Worm (Caenorhabditis elegans) whole organism, L4 larva: Measurements from ENCODE around the gene rin-1.

Experiments
- F26F4.8 ChIP-seq: fragments of 200-800 bp; sonication (Bioruptor generic); conservative IDR thresholded peaks from 2 replicates; pipeline ENCODE4 v1.3.6; 2022; ENCODE audit warnings: missing genetic modification characterization, missing compliant biosample characterization
- Y105C5A.15 ChIP-seq: fragments of 200-800 bp; sonication (Bioruptor generic); IDR thresholded peaks from 2 replicates; pipeline ENCODE4 v1.3.6; 2022; ENCODE audit warnings: missing genetic modification characterization, missing compliant biosample characterization
- ZK337.2 ChIP-seq: fragments of 200-800 bp; sonication (Bioruptor generic); IDR thresholded peaks from 2 replicates; pipeline ENCODE4 v1.3.6; 2022; ENCODE audit warnings: missing genetic modification reagents, missing genetic modification characterization, missing compliant biosample characterization
- arid-1 ChIP-seq: fragments of 200-800 bp; sonication (Bioruptor generic); conservative IDR thresholded peaks from 2 replicates; pipeline ENCODE4 v1.3.6; 2022; ENCODE audit warnings: missing genetic modification reagents, missing genetic modification characterization, missing compliant biosample characterization
- ceh-44 ChIP-seq: fragments of 200-800 bp; sonication (Bioruptor generic); IDR thresholded peaks from 2 replicates; pipeline ENCODE4 v1.3.6; 2022; ENCODE audit warnings: missing genetic modification reagents, missing genetic modification characterization, missing compliant biosample characterization
- ceh-82 ChIP-seq: sonication (generic microtip); optimal IDR thresholded peaks from 2 replicates; lab custom pipeline; 2017; ENCODE audit warnings: missing biosample characterization, missing genetic modification characterization
- ces-1 ChIP-seq: fragments of 150-350 bp; sonication (generic microtip); optimal IDR thresholded peaks from 4 replicates; lab custom pipeline; 2014; ENCODE audit warnings: missing biosample characterization, missing genetic modification reagents, missing genetic modification characterization
- dmd-8 ChIP-seq: fragments of 200-800 bp; sonication (Bioruptor generic); IDR thresholded peaks from 2 replicates; pipeline ENCODE4 v1.3.6; 2022; ENCODE audit warnings: missing genetic modification characterization, missing compliant biosample characterization
- dpl-1 ChIP-seq: fragments of 150-350 bp; optimal IDR thresholded peaks from 2 replicates; lab custom pipeline; 2014; ENCODE audit warnings: missing biosample characterization, missing genetic modification reagents, missing genetic modification characterization
- duxl-1 ChIP-seq: sonication (generic microtip); optimal IDR thresholded peaks from 2 replicates; lab custom pipeline; 2016; ENCODE audit warnings: mild to moderate bottlenecking, missing genetic modification characterization, moderate library complexity, missing compliant biosample characterization; ENCODE audit not compliant: poor library complexity
- hif-1 ChIP-seq, 2 experiments: sonication (generic microtip); optimal IDR thresholded peaks; 2 replicates each; lab custom pipeline; 2016 to 2017; ENCODE audit warnings: missing compliant biosample characterization in 2 of 2, missing genetic modification characterization in 2 of 2, missing genetic modification reagents in 2 of 2, missing genotype in 2 of 2, mild to moderate bottlenecking in 1 of 2
- hlh-30 ChIP-seq: sonication (generic microtip); optimal IDR thresholded peaks from 2 replicates; lab custom pipeline; 2017; ENCODE audit warnings: antibody characterized with exemption, mild to moderate bottlenecking, missing genetic modification characterization, missing compliant biosample characterization; ENCODE audit not compliant: insufficient read depth
- hmg-1.1 ChIP-seq: fragments of 200-800 bp; sonication (Bioruptor generic); IDR thresholded peaks from 2 replicates; pipeline ENCODE4 v1.3.6; 2022; ENCODE audit warnings: missing genetic modification reagents, missing genetic modification characterization, missing compliant biosample characterization
- lin-1 ChIP-seq: fragments of 200-800 bp; sonication (Bioruptor generic); IDR thresholded peaks from 2 replicates; pipeline ENCODE4 v1.3.6; 2022; ENCODE audit warnings: missing genetic modification reagents, missing genetic modification characterization, missing compliant biosample characterization
- lin-15B ChIP-seq: fragments of 150-350 bp; sonication (generic microtip); optimal IDR thresholded peaks from 3 replicates; lab custom pipeline; 2014; ENCODE audit warnings: missing biosample characterization, missing genetic modification characterization
- lin-38 ChIP-seq: fragments of 200-800 bp; sonication (Bioruptor generic); IDR thresholded peaks from 2 replicates; pipeline ENCODE4 v1.3.6; 2022; ENCODE audit warnings: missing genetic modification reagents, missing genetic modification characterization, missing compliant biosample characterization
- madf-5 ChIP-seq, 2 experiments: fragments of 200-800 bp; sonication (Bioruptor generic); IDR thresholded peaks; 2 replicates each; pipeline ENCODE4 v1.3.6; 2022; ENCODE audit warnings: missing compliant biosample characterization in 2 of 2, missing genetic modification characterization in 2 of 2
- mdt-29 ChIP-seq: fragments of 200-800 bp; sonication (Bioruptor generic); IDR thresholded peaks from 2 replicates; pipeline ENCODE4 v1.3.6; 2022; ENCODE audit warnings: missing genetic modification reagents, missing genetic modification characterization, missing compliant biosample characterization
- mes-2 ChIP-seq: sonication (generic microtip); optimal IDR thresholded peaks from 2 replicates; lab custom pipeline; 2016; ENCODE audit warnings: missing genotype, mild to moderate bottlenecking, missing genetic modification characterization, missing compliant biosample characterization; ENCODE audit not compliant: poor library complexity, severe bottlenecking
- mxl-2 ChIP-seq: fragments of 200-800 bp; sonication (Bioruptor generic); conservative IDR thresholded peaks from 2 replicates; pipeline ENCODE4 v1.3.6; 2022; ENCODE audit warnings: missing genetic modification reagents, missing genetic modification characterization, missing compliant biosample characterization
- nhr-102 ChIP-seq: sonication (generic microtip); optimal IDR thresholded peaks from 2 replicates; lab custom pipeline; 2016; ENCODE audit warnings: mild to moderate bottlenecking, missing genetic modification characterization, moderate library complexity, missing compliant biosample characterization
- nhr-42 ChIP-seq: fragments of 200-800 bp; sonication (Bioruptor generic); IDR thresholded peaks from 2 replicates; pipeline ENCODE4 v1.3.6; 2022; ENCODE audit warnings: missing genetic modification characterization, missing compliant biosample characterization
- nhr-48 ChIP-seq: sonication (generic microtip); optimal IDR thresholded peaks from 2 replicates; lab custom pipeline; 2016; ENCODE audit warnings: mild to moderate bottlenecking, missing genetic modification characterization, missing compliant biosample characterization
- php-3 ChIP-seq: fragments of 200-800 bp; sonication (Bioruptor generic); IDR thresholded peaks from 2 replicates; pipeline ENCODE4 v1.3.6; 2022; ENCODE audit warnings: missing genetic modification reagents, missing genetic modification characterization, missing compliant biosample characterization
- sdz-12 ChIP-seq: fragments of 200-800 bp; sonication (Bioruptor generic); optimal IDR thresholded peaks from 2 replicates; lab custom pipeline; 2018; ENCODE audit warnings: mild to moderate bottlenecking, missing genetic modification characterization, missing compliant biosample characterization
- set-16 ChIP-seq: fragments of 200-800 bp; sonication (Bioruptor generic); IDR thresholded peaks from 2 replicates; pipeline ENCODE4 v1.3.6; 2022; ENCODE audit warnings: missing genetic modification reagents, missing genetic modification characterization, missing compliant biosample characterization
- snpc-1.2 ChIP-seq: fragments of 200-800 bp; sonication (Bioruptor generic); IDR thresholded peaks from 2 replicates; pipeline ENCODE4 v1.3.6; 2022; ENCODE audit warnings: missing genetic modification reagents, missing genetic modification characterization, missing compliant biosample characterization
- snpc-4 ChIP-seq: fragments of 150-350 bp; optimal IDR thresholded peaks from 2 replicates; lab custom pipeline; 2014; ENCODE audit warnings: missing biosample characterization, missing genetic modification characterization
- ztf-7 ChIP-seq: fragments of 150-350 bp; optimal IDR thresholded peaks from 2 replicates; lab custom pipeline; 2014; ENCODE audit warnings: missing biosample characterization, missing genetic modification characterization

rin-1 gene

DNA sequence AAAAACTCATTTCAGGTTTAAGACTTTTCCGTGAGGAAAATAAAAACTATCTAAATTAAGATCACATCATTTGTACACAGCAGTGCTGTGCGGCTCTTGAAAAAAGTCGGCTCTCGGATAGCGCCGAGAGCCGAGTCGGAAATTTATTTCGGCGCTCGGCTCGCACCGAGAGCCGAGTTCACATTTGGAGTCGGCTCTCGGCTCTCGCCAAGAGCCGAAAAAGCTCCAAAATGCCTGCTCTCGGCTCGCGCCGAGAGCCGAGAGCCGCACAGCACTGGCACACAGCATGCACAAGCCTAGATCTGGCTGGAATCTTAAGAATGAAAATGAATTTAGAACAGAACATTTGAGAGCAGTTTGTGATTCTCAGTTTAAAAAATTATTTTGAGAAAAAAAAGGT lies 68.4 kb downstream of the rin-1 start:
- TF ChIP-seq nhr-102 (tag; lab: Kevin White, UChicago) (no peak), set-16 (GFP tag; lab: Robert Waterston, UW) (peak; percentile 89), lin-1 (GFP tag; lab: Robert Waterston, UW) (no peak), duxl-1 (tag; lab: Kevin White, UChicago) (no peak), sdz-12 (GFP tag; lab: Kevin White, UChicago) (no peak), dmd-8 (GFP tag; lab: Robert Waterston, UW) (no peak), php-3 (GFP tag; lab: Robert Waterston, UW) (no peak)

DNA sequence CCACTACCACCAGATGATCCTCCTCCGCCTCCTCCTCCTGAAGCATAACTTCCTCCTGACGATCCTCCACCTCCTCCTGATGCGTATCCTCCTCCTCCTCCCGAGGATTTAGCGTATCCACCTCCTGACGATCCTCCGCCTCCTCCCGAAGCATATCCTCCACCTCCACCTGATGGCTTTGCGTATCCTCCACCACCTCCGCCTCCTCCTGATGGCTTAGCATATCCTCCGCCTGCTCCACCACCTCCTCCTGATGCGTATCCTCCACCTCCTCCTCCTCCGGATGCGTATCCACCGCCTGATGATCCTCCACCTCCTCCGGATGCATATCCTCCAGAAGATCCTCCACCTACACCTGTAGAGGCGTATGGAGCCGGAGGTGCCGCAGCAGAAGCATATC lies 70.6 kb downstream of the rin-1 start:
- TF ChIP-seq ceh-82 (tag; lab: Kevin White, UChicago) = no peak
- peak; percentile 87 for TF ChIP-seq set-16 (GFP tag; lab: Robert Waterston, UW)

DNA sequence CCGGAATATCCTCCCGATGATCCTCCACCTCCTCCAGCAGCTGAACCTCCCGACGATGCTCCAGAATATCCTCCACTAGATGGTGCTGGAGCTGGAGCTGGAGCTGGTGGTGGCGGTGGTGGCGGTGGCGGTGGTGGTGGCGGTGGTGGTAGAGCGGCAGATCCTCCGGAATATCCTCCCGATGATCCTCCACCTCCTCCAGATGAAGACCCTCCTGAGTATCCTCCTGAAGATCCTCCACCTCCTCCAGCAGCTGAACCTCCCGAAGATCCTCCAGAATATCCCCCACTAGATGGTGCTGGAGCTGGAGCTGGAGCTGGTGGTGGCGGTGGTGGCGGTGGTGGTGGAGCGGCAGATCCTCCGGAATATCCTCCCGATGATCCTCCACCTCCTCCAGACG lies 72.0 kb downstream of the rin-1 start:
- peak; percentile 92 for TF ChIP-seq set-16 (GFP tag; lab: Robert Waterston, UW)

DNA sequence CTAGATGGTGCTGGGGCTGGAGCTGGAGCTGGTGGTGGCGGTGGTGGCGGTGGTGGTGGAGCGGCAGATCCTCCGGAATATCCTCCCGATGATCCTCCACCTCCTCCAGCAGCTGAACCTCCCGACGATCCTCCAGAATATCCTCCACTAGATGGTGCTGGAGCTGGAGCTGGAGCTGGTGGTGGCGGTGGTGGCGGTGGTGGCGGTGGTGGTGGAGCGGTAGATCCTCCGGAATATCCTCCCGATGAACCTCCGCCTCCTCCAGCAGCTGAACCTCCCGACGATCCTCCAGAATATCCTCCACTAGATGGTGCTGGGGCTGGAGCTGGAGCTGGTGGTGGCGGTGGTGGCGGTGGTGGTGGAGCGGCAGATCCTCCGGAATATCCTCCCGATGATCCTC lies 72.5 kb downstream of the rin-1 start:
- peak; percentile 70 for TF ChIP-seq set-16 (GFP tag; lab: Robert Waterston, UW)

DNA sequence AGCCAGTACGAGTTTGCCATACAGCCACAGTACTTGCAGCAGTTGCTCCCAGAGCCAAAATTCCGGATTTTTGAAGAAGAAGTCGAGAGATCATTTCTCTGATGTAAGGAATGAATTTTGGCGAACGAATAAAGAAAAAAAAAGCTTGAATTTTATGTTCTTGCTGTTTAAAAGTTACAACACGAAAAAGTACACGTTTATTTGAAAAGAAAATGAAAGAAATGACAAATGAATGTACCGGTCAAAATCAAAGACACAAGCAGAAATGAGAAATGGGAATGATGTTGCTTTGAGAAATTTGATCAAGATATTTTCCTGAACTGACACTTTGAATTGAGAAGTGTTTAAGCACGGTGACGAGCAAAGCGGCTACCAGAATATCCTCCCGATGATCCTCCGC lies 74.2 kb downstream of the rin-1 start, which contains the start of gene Y50E8A.6:
Gene Y50E8A.6, minus strand, starts transcription at position 101 of the 400 bp plus-strand sequence.
- TF ChIP-seq nhr-42 = no peak
- TF ChIP-seq hmg-1.1 = no peak
- no peak for TF ChIP-seq snpc-1.2
- TF ChIP-seq hlh-30 = no peak
- TF ChIP-seq lin-38 (GFP tag; lab: Robert Waterston, UW) = no peak
- no peak for TF ChIP-seq ces-1 (GFP tag; lab: Kevin White, UChicago)
- TF ChIP-seq ztf-7 (tag; lab: Kevin White, UChicago) = no peak
- no peak for TF ChIP-seq lin-15B (tag; lab: Kevin White, UChicago)
- no peak for TF ChIP-seq nhr-48 (tag; lab: Kevin White, UChicago)
- no peak for TF ChIP-seq dpl-1 (GFP tag; lab: Kevin White, UChicago)
- TF ChIP-seq madf-5 (GFP tag; IDR thresholded peaks at IDR 0.05; lab: Robert Waterston, UW) = no peak
- TF ChIP-seq mdt-29 (GFP tag; lab: Robert Waterston, UW) = no peak
- TF ChIP-seq arid-1 (GFP tag; lab: Robert Waterston, UW) = no peak
- TF ChIP-seq snpc-4 (tag; lab: Kevin White, UChicago) = no peak
- no peak for TF ChIP-seq ZK337.2 (GFP tag; lab: Robert Waterston, UW)
- no peak for TF ChIP-seq mxl-2
- no peak for TF ChIP-seq Y105C5A.15 (GFP tag; lab: Robert Waterston, UW)
- TF ChIP-seq hif-1 (tag; optimal IDR thresholded peaks at IDR 0.05; lab: Kevin White, UChicago) = no peak
- no peak for TF ChIP-seq F26F4.8 (GFP tag; lab: Robert Waterston, UW)
- no peak for TF ChIP-seq ceh-44 (GFP tag; lab: Robert Waterston, UW)

DNA sequence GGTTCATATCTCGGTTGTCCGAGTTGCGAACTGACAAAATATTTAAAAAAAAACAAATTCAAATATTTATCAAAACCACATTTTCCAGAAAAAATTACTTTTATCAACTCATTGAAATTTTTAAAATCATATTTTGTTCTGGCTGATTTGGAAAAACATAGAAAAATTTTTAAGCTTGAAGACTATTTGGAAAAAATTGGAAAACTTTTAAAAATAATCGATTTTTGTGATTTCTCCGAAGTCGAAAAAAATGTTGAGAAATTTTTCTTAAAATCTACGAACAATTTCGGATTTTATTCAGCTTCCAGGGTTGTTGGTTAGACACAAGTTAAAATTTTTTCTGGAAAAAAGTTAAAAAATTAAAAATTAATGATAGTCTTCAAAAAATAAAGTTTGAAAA lies 78.5 kb downstream of the rin-1 start, which contains the start of gene Y50E8A.5:
Gene Y50E8A.5, minus strand, starts transcription at position 101 of the 400 bp plus-strand sequence.
- no peak for TF ChIP-seq F26F4.8 (GFP tag; lab: Robert Waterston, UW)
- no peak for TF ChIP-seq mes-2 (tag; lab: Kevin White, UChicago)
- TF ChIP-seq, all 104 proteins: peak for 0
